Fruit fly (Drosophila melanogaster) whole organism, prepupa: ENCODE data around the gene flr.
A peak's percentile ranks its signal among the peaks of the same experiment; 100 is the strongest.

Experiments used
- Blimp-1 ChIP-seq: fragments of 200-800 bp; sonication (Bioruptor generic); optimal IDR thresholded peaks from 3 replicates; lab custom pipeline; 2017; ENCODE audit warnings: missing biosample characterization, missing genetic modification characterization, mild to moderate bottlenecking, moderate library complexity, missing genetic modification reagents
- CG10669 ChIP-seq: fragments of 200-800 bp; sonication (Bioruptor generic); optimal IDR thresholded peaks from 3 replicates; lab custom pipeline; 2018; ENCODE audit warnings: missing biosample characterization, mild to moderate bottlenecking, missing genetic modification characterization, moderate library complexity
- CG11294 ChIP-seq: fragments of 200-800 bp; sonication (Bioruptor generic); IDR thresholded peaks from 2 replicates; pipeline ENCODE4 v1.3.6; 2022; ENCODE audit warnings: missing biosample characterization, missing genetic modification characterization
- CG11762 ChIP-seq: fragments of 200-800 bp; sonication (Bioruptor generic); optimal IDR thresholded peaks from 3 replicates; lab custom pipeline; 2016; ENCODE audit warnings: missing biosample characterization, missing genetic modification characterization; ENCODE audit not compliant: insufficient read depth
- CG11902 ChIP-seq: fragments of 200-800 bp; sonication (Bioruptor generic); optimal IDR thresholded peaks from 3 replicates; lab custom pipeline; 2016; ENCODE audit warnings: missing biosample characterization, missing genetic modification characterization
- CG15336 ChIP-seq: fragments of 200-800 bp; sonication (Bioruptor generic); IDR thresholded peaks from 2 replicates; pipeline ENCODE4 v1.3.6; 2022; ENCODE audit warnings: missing biosample characterization, missing genetic modification characterization
- CG1621 ChIP-seq: fragments of 200-800 bp; sonication (Bioruptor generic); optimal IDR thresholded peaks from 3 replicates; lab custom pipeline; 2018; ENCODE audit warnings: missing biosample characterization, mild to moderate bottlenecking, missing genetic modification characterization
- CG16779 ChIP-seq: fragments of 200-800 bp; sonication (Bioruptor generic); optimal IDR thresholded peaks from 3 replicates; lab custom pipeline; 2017; ENCODE audit warnings: missing biosample characterization, mild to moderate bottlenecking, missing genetic modification characterization
- CG3032 ChIP-seq: fragments of 200-800 bp; optimal IDR thresholded peaks from 2 replicates; lab custom pipeline; 2019; ENCODE audit warnings: missing biosample characterization, mild to moderate bottlenecking, missing genetic modification characterization, moderate library complexity
- CG32006 ChIP-seq: fragments of 200-800 bp; sonication (Bioruptor generic); optimal IDR thresholded peaks from 3 replicates; lab custom pipeline; 2017; ENCODE audit warnings: missing biosample characterization, mild to moderate bottlenecking, missing genetic modification characterization
- CG3919 ChIP-seq: fragments of 200-800 bp; sonication (Bioruptor generic); optimal IDR thresholded peaks from 3 replicates; lab custom pipeline; 2016; ENCODE audit warnings: missing biosample characterization, missing genetic modification characterization
- CG6163 ChIP-seq: fragments of 200-800 bp; sonication (Bioruptor generic); IDR thresholded peaks from 3 replicates; pipeline ENCODE4 v1.3.6; 2022; ENCODE audit warnings: missing biosample characterization, missing genetic modification characterization
- CG6792 ChIP-seq: fragments of 200-800 bp; sonication (Bioruptor generic); optimal IDR thresholded peaks from 3 replicates; lab custom pipeline; 2016; ENCODE audit warnings: missing biosample characterization, missing genetic modification characterization
- CG6808 ChIP-seq: fragments of 200-800 bp; sonication (Bioruptor generic); optimal IDR thresholded peaks from 3 replicates; lab custom pipeline; 2017; ENCODE audit warnings: missing biosample characterization, missing genetic modification characterization, mild to moderate bottlenecking, moderate library complexity, missing genetic modification reagents
- CG6854 ChIP-seq: fragments of 200-800 bp; sonication (Bioruptor generic); optimal IDR thresholded peaks from 2 replicates; lab custom pipeline; 2017; ENCODE audit warnings: missing biosample characterization, mild to moderate bottlenecking, missing genetic modification characterization
- CG8119 ChIP-seq: fragments of 200-800 bp; sonication (Bioruptor generic); IDR thresholded peaks from 3 replicates; pipeline ENCODE4 v1.3.6; 2022; ENCODE audit warnings: missing biosample characterization, missing genetic modification characterization
- CG8319 ChIP-seq: fragments of 200-800 bp; sonication (Bioruptor generic); optimal IDR thresholded peaks from 3 replicates; lab custom pipeline; 2016; ENCODE audit warnings: missing biosample characterization, missing genetic modification characterization
- CG8632 ChIP-seq: fragments of 200-800 bp; sonication (Bioruptor generic); optimal IDR thresholded peaks from 3 replicates; lab custom pipeline; 2016; ENCODE audit warnings: missing biosample characterization, missing genetic modification characterization
- CG9139 ChIP-seq: fragments of 200-800 bp; sonication (Bioruptor generic); optimal IDR thresholded peaks from 3 replicates; lab custom pipeline; 2017; ENCODE audit warnings: missing biosample characterization, mild to moderate bottlenecking, missing genetic modification characterization
- Eip75B ChIP-seq: fragments of 200-800 bp; sonication (Bioruptor generic); optimal IDR thresholded peaks from 3 replicates; lab custom pipeline; 2016; ENCODE audit warnings: missing biosample characterization, missing genetic modification characterization
- Eip78C ChIP-seq: fragments of 200-800 bp; sonication (Bioruptor generic); peaks from one replicate; lab custom pipeline; 2016; ENCODE audit warnings: missing biosample characterization, missing genetic modification characterization
- Eip93F ChIP-seq: fragments of 200-800 bp; sonication (Bioruptor generic); optimal IDR thresholded peaks from 2 replicates; lab custom pipeline; 2016; ENCODE audit warnings: missing biosample characterization, mild to moderate bottlenecking, missing genetic modification characterization
- Ets21C ChIP-seq: fragments of 200-800 bp; sonication (Bioruptor generic); optimal IDR thresholded peaks from 3 replicates; lab custom pipeline; 2016; ENCODE audit warnings: missing biosample characterization, missing genetic modification characterization
- Ets96B ChIP-seq: fragments of 200-800 bp; optimal IDR thresholded peaks from 2 replicates; lab custom pipeline; 2019; ENCODE audit warnings: missing biosample characterization, mild to moderate bottlenecking, missing genetic modification characterization, moderate library complexity
- Gug ChIP-seq: fragments of 200-800 bp; sonication (Bioruptor generic); IDR thresholded peaks from 2 replicates; pipeline ENCODE4 v1.3.6; 2022; ENCODE audit warnings: missing biosample characterization, missing genetic modification characterization
- Hr38 ChIP-seq: sonication (Bioruptor generic); optimal IDR thresholded peaks from 2 replicates; lab custom pipeline; 2016; ENCODE audit warnings: missing biosample characterization, missing genetic modification characterization
- Hr39 ChIP-seq: fragments of 200-800 bp; sonication (Bioruptor generic); optimal IDR thresholded peaks from 2 replicates; lab custom pipeline; 2016; ENCODE audit warnings: missing biosample characterization, missing genetic modification characterization
- Lpt ChIP-seq: fragments of 200-800 bp; sonication (Bioruptor generic); optimal IDR thresholded peaks from 3 replicates; lab custom pipeline; 2016; ENCODE audit warnings: missing biosample characterization, missing genetic modification characterization
- Met ChIP-seq: fragments of 200-800 bp; sonication (Bioruptor generic); optimal IDR thresholded peaks from 3 replicates; lab custom pipeline; 2016; ENCODE audit warnings: missing biosample characterization, missing genetic modification characterization
- OdsH ChIP-seq: fragments of 200-800 bp; sonication (Bioruptor generic); optimal IDR thresholded peaks from 3 replicates; lab custom pipeline; 2016; ENCODE audit warnings: missing biosample characterization, missing genetic modification characterization
- Smox ChIP-seq: fragments of 200-800 bp; sonication (Bioruptor generic); optimal IDR thresholded peaks from 3 replicates; lab custom pipeline; 2016; ENCODE audit warnings: missing biosample characterization, missing genetic modification characterization
- Sox102F ChIP-seq: fragments of 200-800 bp; sonication (Bioruptor generic); optimal IDR thresholded peaks from 2 replicates; lab custom pipeline; 2016; ENCODE audit warnings: missing biosample characterization, mild to moderate bottlenecking, missing genetic modification characterization
- achi ChIP-seq: fragments of 200-800 bp; sonication (Bioruptor generic); optimal IDR thresholded peaks from 3 replicates; lab custom pipeline; 2016; ENCODE audit warnings: missing biosample characterization, missing genetic modification characterization
- cyc ChIP-seq: fragments of 200-800 bp; sonication (Bioruptor generic); optimal IDR thresholded peaks from 3 replicates; lab custom pipeline; 2016; ENCODE audit warnings: missing biosample characterization, missing genetic modification characterization
- dac ChIP-seq: fragments of 200-800 bp; sonication (Bioruptor generic); optimal IDR thresholded peaks from 2 replicates; lab custom pipeline; 2017; ENCODE audit warnings: missing biosample characterization, mild to moderate bottlenecking, missing genetic modification characterization
- eg ChIP-seq: fragments of 200-800 bp; sonication (Bioruptor generic); IDR thresholded peaks from 3 replicates; pipeline ENCODE4 v1.3.6; 2022; ENCODE audit warnings: missing biosample characterization, missing genetic modification characterization
- esn ChIP-seq: fragments of 200-800 bp; sonication (Bioruptor generic); optimal IDR thresholded peaks from 2 replicates; lab custom pipeline; 2016; ENCODE audit warnings: missing biosample characterization, mild to moderate bottlenecking, missing genetic modification characterization, moderate library complexity
- fd59A ChIP-seq: fragments of 200-800 bp; sonication (Bioruptor generic); optimal IDR thresholded peaks from 2 replicates; lab custom pipeline; 2017; ENCODE audit warnings: missing biosample characterization, mild to moderate bottlenecking, missing genetic modification characterization, missing genetic modification reagents
- fd85E ChIP-seq: fragments of 200-800 bp; sonication (Bioruptor generic); optimal IDR thresholded peaks from 3 replicates; lab custom pipeline; 2016; ENCODE audit warnings: missing biosample characterization, missing genetic modification characterization
- fkh ChIP-seq: fragments of 200-800 bp; sonication (Bioruptor generic); optimal IDR thresholded peaks from 3 replicates; lab custom pipeline; 2017; ENCODE audit warnings: missing biosample characterization, mild to moderate bottlenecking, missing genetic modification characterization, moderate library complexity
- lz ChIP-seq: fragments of 200-800 bp; sonication (Bioruptor generic); optimal IDR thresholded peaks from 3 replicates; lab custom pipeline; 2016; ENCODE audit warnings: missing biosample characterization, missing genetic modification characterization
- net ChIP-seq: fragments of 200-800 bp; sonication (Bioruptor generic); optimal IDR thresholded peaks from 3 replicates; lab custom pipeline; 2016; ENCODE audit warnings: missing biosample characterization, missing genetic modification characterization
- salr ChIP-seq, 2 experiments: fragments of 200-800 bp; sonication (Bioruptor generic); optimal IDR thresholded peaks; 3 replicates each; lab custom pipeline; 2016 to 2018; ENCODE audit warnings: missing biosample characterization in 2 of 2, missing genetic modification characterization in 2 of 2, mild to moderate bottlenecking in 1 of 2
- spab ChIP-seq: fragments of 200-800 bp; sonication (Bioruptor generic); optimal IDR thresholded peaks from 2 replicates; lab custom pipeline; 2017; ENCODE audit warnings: missing biosample characterization, mild to moderate bottlenecking, missing genetic modification characterization, missing genetic modification reagents
- svp ChIP-seq: fragments of 200-800 bp; sonication (Bioruptor generic); peaks from one replicate; lab custom pipeline; 2016; ENCODE audit warnings: missing biosample characterization, missing genetic modification characterization
- topi ChIP-seq: fragments of 200-800 bp; sonication (Bioruptor generic); optimal IDR thresholded peaks from 3 replicates; lab custom pipeline; 2016; ENCODE audit warnings: missing biosample characterization, missing genetic modification characterization
- vri ChIP-seq: fragments of 200-800 bp; sonication (Bioruptor generic); optimal IDR thresholded peaks from 3 replicates; lab custom pipeline; 2016; ENCODE audit warnings: missing biosample characterization, mild to moderate bottlenecking, missing genetic modification characterization

Gene flr

DNA sequence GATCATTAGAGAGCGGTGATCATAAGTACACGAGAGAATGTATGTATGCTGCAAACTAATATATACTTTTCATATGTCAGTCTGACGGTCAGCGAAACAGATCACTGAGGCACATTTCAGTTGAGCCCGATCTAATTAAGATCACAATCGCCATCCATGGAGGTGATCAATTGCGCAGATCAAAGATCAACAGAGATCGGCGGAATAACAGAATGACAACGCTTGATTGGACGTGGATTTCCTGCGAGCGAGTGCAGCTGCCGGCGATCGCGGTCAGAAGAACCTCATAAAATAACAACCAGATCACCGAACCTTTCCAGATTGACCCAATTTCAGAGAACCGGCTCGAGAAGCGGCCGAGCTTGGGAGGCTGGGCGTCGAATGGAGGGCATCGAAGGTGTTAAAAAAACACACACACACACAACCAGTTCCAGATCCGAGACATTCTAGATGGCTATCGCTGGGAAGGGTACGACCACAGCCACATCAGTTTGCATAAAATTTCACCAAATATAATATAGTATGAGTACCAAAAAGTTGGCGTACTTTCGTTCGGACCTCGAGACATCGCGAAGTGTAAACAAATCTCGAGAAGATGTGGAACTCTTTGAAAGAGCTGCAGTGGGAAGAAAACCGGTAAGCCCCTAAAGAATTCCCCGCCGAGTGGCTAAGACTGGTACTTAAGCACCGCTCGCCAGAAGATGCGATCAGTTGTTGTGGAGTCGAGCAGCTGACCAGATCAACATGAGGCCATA, 30.4 kb upstream of the flr start, which contains the start of gene ImpL1:
TSS of gene ImpL1 (plus strand) at position 705 of the 755 bp plus-strand sequence.
- TF ChIP-seq CG6854 (GFP tag; lab: Kevin White, UChicago): peak; percentile 45
- TF ChIP-seq dac (GFP tag; lab: Kevin White, UChicago): no peak
- peak; percentile 65 for TF ChIP-seq Blimp-1
- TF ChIP-seq CG11902: no peak
- no peak for TF ChIP-seq CG6792 (GFP tag; lab: Kevin White, UChicago)
- no peak for TF ChIP-seq CG8119 (GFP tag; lab: Robert Waterston, UW)
- TF ChIP-seq achi (GFP tag; lab: Kevin White, UChicago): no peak
- no peak for TF ChIP-seq Ets96B (tag; lab: Kevin White, UChicago)
- no peak for TF ChIP-seq CG3919 (GFP tag; lab: Kevin White, UChicago)
- peak; percentile 58 for TF ChIP-seq Eip78C (GFP tag; lab: Kevin White, UChicago)
- TF ChIP-seq CG6163 (GFP tag; lab: Robert Waterston, UW): no peak
- TF ChIP-seq CG6808 (GFP tag; lab: Kevin White, UChicago): no peak
- no peak for TF ChIP-seq CG9139 (GFP tag; lab: Kevin White, UChicago)
- no peak for TF ChIP-seq vri
- TF ChIP-seq CG1621 (tag; lab: Kevin White, UChicago): no peak
- no peak for TF ChIP-seq Lpt (GFP tag; lab: Kevin White, UChicago)
- no peak for TF ChIP-seq esn (GFP tag; lab: Kevin White, UChicago)
- TF ChIP-seq svp (GFP tag; lab: Kevin White, UChicago): peak; percentile 92
- TF ChIP-seq Smox: no peak
- no peak for TF ChIP-seq net (GFP tag; lab: Kevin White, UChicago)
- TF ChIP-seq Hr39 (GFP tag; lab: Kevin White, UChicago): no peak
- TF ChIP-seq fkh (GFP tag; lab: Kevin White, UChicago): no peak
- TF ChIP-seq Eip93F (GFP tag; lab: Kevin White, UChicago): no peak
- TF ChIP-seq CG8319 (GFP tag; lab: Kevin White, UChicago): no peak
- TF ChIP-seq Met (GFP tag; lab: Kevin White, UChicago): no peak
- no peak for TF ChIP-seq CG8632 (GFP tag; lab: Kevin White, UChicago)
- TF ChIP-seq spab: no peak
- no peak for TF ChIP-seq lz (GFP tag; lab: Kevin White, UChicago)
- no peak for TF ChIP-seq salr (GFP tag; optimal IDR thresholded peaks at IDR 0.05; lab: Kevin White, UChicago)
- peak; percentile 20 for TF ChIP-seq Eip75B (GFP tag; lab: Kevin White, UChicago)
- TF ChIP-seq Hr38 (GFP tag; lab: Kevin White, UChicago): no peak
- TF ChIP-seq topi (GFP tag; lab: Kevin White, UChicago): no peak
- TF ChIP-seq Ets21C (GFP tag; lab: Kevin White, UChicago): no peak
- TF ChIP-seq fd85E (GFP tag; lab: Kevin White, UChicago): no peak
- no peak for TF ChIP-seq CG3032 (tag; lab: Kevin White, UChicago)
- TF ChIP-seq CG10669 (GFP tag; lab: Kevin White, UChicago): no peak
- TF ChIP-seq CG15336 (GFP tag; lab: Robert Waterston, UW): no peak
- TF ChIP-seq CG32006 (GFP tag; lab: Kevin White, UChicago): no peak

- TF ChIP-seq cyc (GFP tag; lab: Kevin White, UChicago) (no peak), CG6792 (GFP tag; lab: Kevin White, UChicago) (no peak), lz (GFP tag; lab: Kevin White, UChicago) (no peak), fd85E (GFP tag; lab: Kevin White, UChicago) (no peak), vri (no peak), achi (GFP tag; lab: Kevin White, UChicago) (no peak), CG16779 (tag; lab: Kevin White, UChicago) (no peak), OdsH (no peak), CG11294 (GFP tag; lab: Robert Waterston, UW) (no peak), fd59A (GFP tag; lab: Kevin White, UChicago) (no peak), Lpt (GFP tag; lab: Kevin White, UChicago) (no peak), Eip93F (GFP tag; lab: Kevin White, UChicago) (no peak), Met (GFP tag; lab: Kevin White, UChicago) (no peak), CG11762 (no peak), eg (no peak), Sox102F (GFP tag; lab: Kevin White, UChicago) (no peak), Gug (GFP tag; lab: Robert Waterston, UW) (no peak), CG6808 (GFP tag; lab: Kevin White, UChicago) (no peak)
These were observed 28.2 kb upstream of the flr start, which contains the start of gene CG14110 for dm6 chr3L:13384489-13384888. TSS of gene CG14110 (plus strand) at chr3L:13384789.
